Worm (Caenorhabditis elegans): ENCODE measurements around the gene sra-3.

sra-3 gene

ce11 chrII:9560895-9561294 lies 20.3 kb upstream of the sra-3 start (continued):
- TF ChIP-seq unc-30 (tag; optimal IDR thresholded peaks at IDR 0.05): no peak
- TF ChIP-seq lin-35 (GFP tag; optimal IDR thresholded peaks at IDR 0.05): peak in 1 of 2 experiments; percentile 36
- TF ChIP-seq irx-1 (tag; optimal IDR thresholded peaks at IDR 0.05): no peak
- no peak for TF ChIP-seq mab-9 (GFP tag; IDR thresholded peaks at IDR 0.05)
- TF ChIP-seq isw-1 (GFP tag; IDR thresholded peaks at IDR 0.05): no peak
- TF ChIP-seq F16B12.6 (tag; optimal IDR thresholded peaks at IDR 0.05): no peak
- no peak for TF ChIP-seq nhr-90 (tag; optimal IDR thresholded peaks at IDR 0.05; ENCODE audit: poor library complexity)
- TF ChIP-seq ets-5 (GFP tag; IDR thresholded peaks at IDR 0.05): no peak
- no peak for TF ChIP-seq pqm-1 (tag; optimal IDR thresholded peaks at IDR 0.05)
- TF ChIP-seq rnt-1 (tag; optimal IDR thresholded peaks at IDR 0.05): no peak
- TF ChIP-seq egl-27 (tag; optimal IDR thresholded peaks at IDR 0.05): no peak
- no peak for TF ChIP-seq ceh-63 (GFP tag; optimal IDR thresholded peaks at IDR 0.05)
- no peak for TF ChIP-seq snpc-4 (tag; optimal IDR thresholded peaks at IDR 0.05)
- TF ChIP-seq jun-1 (tag; optimal IDR thresholded peaks at IDR 0.05): no peak
- TF ChIP-seq ceh-82 (tag; optimal IDR thresholded peaks at IDR 0.05): no peak
- TF ChIP-seq lir-3 (tag; optimal IDR thresholded peaks at IDR 0.05; ENCODE audit: poor library complexity): no peak
- TF ChIP-seq dsc-1 (tag; optimal IDR thresholded peaks at IDR 0.05): no peak
- TF ChIP-seq tbx-2 (tag; optimal IDR thresholded peaks at IDR 0.05): peak; percentile 12
- no peak for TF ChIP-seq nhr-76 (tag; optimal IDR thresholded peaks at IDR 0.05)
- TF ChIP-seq unc-62 (GFP tag; optimal IDR thresholded peaks at IDR 0.05): no peak
- peak; percentile 73 for TF ChIP-seq grh-1 (GFP tag; IDR thresholded peaks at IDR 0.05)
- no peak for TF ChIP-seq pax-3 (tag; optimal IDR thresholded peaks at IDR 0.05)
- TF ChIP-seq snu-23 (GFP tag; optimal IDR thresholded peaks at IDR 0.05): peak; percentile 60
- TF ChIP-seq zag-1 (tag; optimal IDR thresholded peaks at IDR 0.05): no peak
- TF ChIP-seq swsn-7 (tag; optimal IDR thresholded peaks at IDR 0.05): no peak
- TF ChIP-seq zip-4 (GFP tag; optimal IDR thresholded peaks at IDR 0.05): no peak
- TF ChIP-seq C34B4.2 (tag; optimal IDR thresholded peaks at IDR 0.05): no peak
- TF ChIP-seq nhr-12 (tag; optimal IDR thresholded peaks at IDR 0.05): no peak
- TF ChIP-seq nhr-237 (tag; optimal IDR thresholded peaks at IDR 0.05): no peak
- no peak for TF ChIP-seq C04F5.9 (tag; optimal IDR thresholded peaks at IDR 0.05)
- TF ChIP-seq tlp-1 (tag; optimal IDR thresholded peaks at IDR 0.05): no peak
- no peak for TF ChIP-seq pag-3 (tag; optimal IDR thresholded peaks at IDR 0.05; ENCODE audit: borderline replicate concordance, insufficient read depth)
- TF ChIP-seq mep-1 (tag; optimal IDR thresholded peaks at IDR 0.05): peak; percentile 47

- no peak for TF ChIP-seq nhr-28 (tag; optimal IDR thresholded peaks at IDR 0.05)
- TF ChIP-seq dsc-1 (tag; optimal IDR thresholded peaks at IDR 0.05): no peak
- TF ChIP-seq aly-2 (tag; optimal IDR thresholded peaks at IDR 0.05): no peak
- no peak for TF ChIP-seq efl-1 (optimal IDR thresholded peaks at IDR 0.05)
- TF ChIP-seq efl-1 (GFP tag; optimal IDR thresholded peaks at IDR 0.05 in 1 of 2): peak in 1 of 2 experiments; percentile 55
- no peak for TF ChIP-seq nhr-71 (tag; optimal IDR thresholded peaks at IDR 0.05)
These were observed 19.3 kb upstream of the sra-3 start, which contains the start of gene F35H8.4 for ce11 chrII:9559929-9560328. F35H8.4 (minus strand) TSS chrII:9560029.

- no peak for TF ChIP-seq ces-1 (GFP tag; optimal IDR thresholded peaks at IDR 0.05)
- TF ChIP-seq pax-3 (tag; optimal IDR thresholded peaks at IDR 0.05): no peak
- no peak for TF ChIP-seq nhr-11 (tag; optimal IDR thresholded peaks at IDR 0.05)
- TF ChIP-seq blmp-1 (tag; optimal IDR thresholded peaks at IDR 0.05): no peak
- TF ChIP-seq mab-9 (GFP tag; IDR thresholded peaks at IDR 0.05): no peak
- TF ChIP-seq C16A3.4 (tag; optimal IDR thresholded peaks at IDR 0.05): no peak
- TF ChIP-seq lir-3 (tag; optimal IDR thresholded peaks at IDR 0.05; ENCODE audit: poor library complexity): no peak
- TF ChIP-seq mep-1 (tag; optimal IDR thresholded peaks at IDR 0.05): no peak
- no peak for TF ChIP-seq skn-1 (tag; optimal IDR thresholded peaks at IDR 0.05)
- TF ChIP-seq fkh-10 (GFP tag; optimal IDR thresholded peaks at IDR 0.05): no peak
- TF ChIP-seq jun-1 (tag; optimal IDR thresholded peaks at IDR 0.05): no peak
- TF ChIP-seq hlh-17 (GFP tag; optimal IDR thresholded peaks at IDR 0.05; ENCODE audit: borderline replicate concordance): no peak
- no peak for TF ChIP-seq ama-1 (optimal IDR thresholded peaks at IDR 0.05)
These were observed 18.3 kb upstream of the sra-3 start for ce11 chrII:9558906-9559305.

Measured in whole organism, L1 larva.